Worm (Caenorhabditis elegans): ENCODE measurements around the gene clec-260.

Gene clec-260

DNA sequence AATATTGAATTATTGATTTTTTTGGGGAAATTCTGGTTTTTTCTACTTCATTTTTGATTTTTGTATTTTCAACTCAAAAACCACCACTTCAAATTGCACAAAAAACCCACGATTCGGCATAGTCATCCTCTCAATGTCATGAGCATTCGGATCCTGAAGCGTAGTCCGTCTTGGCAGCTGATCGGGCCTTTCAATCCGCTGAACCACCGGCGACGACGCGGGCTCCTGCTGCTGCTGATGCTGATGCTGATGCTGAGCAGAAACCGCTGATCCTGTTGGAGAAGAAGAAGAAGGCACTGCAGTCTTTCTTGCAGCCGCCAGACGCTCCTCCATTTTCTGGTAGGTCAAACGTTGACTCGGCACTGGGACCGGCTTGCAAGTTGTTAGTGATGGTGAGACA is 13.0 kb upstream of the clec-260 start:
- TF ChIP-seq set-16 (GFP tag; IDR thresholded peaks at IDR 0.05), result peak; percentile 79
- TF ChIP-seq unc-62 (GFP tag; optimal IDR thresholded peaks at IDR 0.05 in 1 of 2), result no peak
- no peak for TF ChIP-seq unc-62 (tag; optimal IDR thresholded peaks at IDR 0.05)

DNA sequence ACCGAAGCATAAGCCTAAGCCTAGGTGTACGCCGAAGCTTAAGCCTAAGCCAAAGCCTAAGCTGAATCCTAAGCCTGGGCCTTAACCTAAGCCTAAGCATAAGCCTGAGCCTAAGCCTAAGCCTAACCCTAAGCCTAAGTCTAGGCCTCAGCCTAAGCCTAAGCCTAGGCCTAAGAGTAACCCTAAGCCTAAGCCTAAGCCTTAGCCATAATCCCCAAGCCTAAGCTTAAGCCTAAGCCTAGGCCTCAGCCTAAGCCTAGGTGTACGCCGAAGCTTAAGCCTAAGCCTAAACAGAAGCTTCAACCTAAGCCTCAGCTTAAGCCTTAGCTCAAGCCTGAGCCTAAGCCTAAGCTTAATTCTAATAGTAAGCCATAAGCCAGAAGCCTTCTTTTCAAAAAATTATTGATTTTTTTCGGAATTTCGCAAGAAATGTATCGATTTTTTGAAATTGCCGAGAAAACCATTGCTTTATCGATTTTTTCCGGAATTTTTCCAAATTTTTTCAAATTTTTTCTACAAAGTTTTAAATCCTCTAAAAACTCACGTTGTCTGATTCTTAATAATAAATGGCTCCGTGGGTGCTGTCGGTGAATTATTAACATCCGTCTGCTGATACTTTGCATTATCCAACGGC is 12.2 kb upstream of the clec-260 start:
- TF ChIP-seq Y48G9A.11 (GFP tag; IDR thresholded peaks at IDR 0.05) (no peak), nhr-6 (tag; optimal IDR thresholded peaks at IDR 0.05) (no peak), php-3 (GFP tag; IDR thresholded peaks at IDR 0.05) (0 out of 2 replicates have a peak, but pooled peaks have one; percentile 14), lin-38 (GFP tag; IDR thresholded peaks at IDR 0.05) (no peak), spr-3 (GFP tag; optimal IDR thresholded peaks at IDR 0.05) (no peak), F37D6.2 (tag; optimal IDR thresholded peaks at IDR 0.05) (no peak), ceh-62 (tag; optimal IDR thresholded peaks at IDR 0.05) (no peak), daf-8 (GFP tag; IDR thresholded peaks at IDR 0.05) (no peak), egl-43 (GFP tag; IDR thresholded peaks at IDR 0.05) (no peak), dpl-1 (GFP tag; optimal IDR thresholded peaks at IDR 0.05) (no peak), fos-1 (tag; optimal IDR thresholded peaks at IDR 0.05) (no peak), T26A8.4 (GFP tag; IDR thresholded peaks at IDR 0.05) (no peak), lin-13 (GFP tag; optimal IDR thresholded peaks at IDR 0.05) (no peak), dmd-8 (GFP tag; IDR thresholded peaks at IDR 0.05) (0 out of 2 replicates have a peak, but pooled peaks have one; percentile 44), unc-130 (GFP tag; optimal IDR thresholded peaks at IDR 0.05) (no peak), zfp-3 (GFP tag; conservative IDR thresholded peaks at IDR 0.05) (no peak), zag-1 (tag; optimal IDR thresholded peaks at IDR 0.05) (no peak), F44E2.7 (GFP tag; IDR thresholded peaks at IDR 0.05) (peak; percentile 79; the same call in 1 of the 2 replicates), fkh-10 (GFP tag; optimal IDR thresholded peaks at IDR 0.05) (no peak), snpc-1.2 (GFP tag; IDR thresholded peaks at IDR 0.05) (no peak), ceh-82 (tag; optimal IDR thresholded peaks at IDR 0.05) (no peak), unc-62 (GFP tag; optimal IDR thresholded peaks at IDR 0.05 in 1 of 2) (peak in 1 of 2 experiments; percentile 70), unc-62 (tag; optimal IDR thresholded peaks at IDR 0.05) (no peak), nhr-76 (tag; optimal IDR thresholded peaks at IDR 0.05) (no peak), zip-2 (tag; optimal IDR thresholded peaks at IDR 0.05) (no peak), Y75B8A.6 (GFP tag; IDR thresholded peaks at IDR 0.05) (no peak), duxl-1 (tag; optimal IDR thresholded peaks at IDR 0.05; ENCODE audit: poor library complexity) (no peak), lir-3 (tag; optimal IDR thresholded peaks at IDR 0.05) (no peak), nhr-237 (tag; optimal IDR thresholded peaks at IDR 0.05) (no peak), ceh-28 (tag; optimal IDR thresholded peaks at IDR 0.05) (peak; percentile 83), egl-27 (tag; optimal IDR thresholded peaks at IDR 0.05) (no peak), Y105C5A.15 (GFP tag; IDR thresholded peaks at IDR 0.05) (no peak), nhr-111 (GFP tag; optimal IDR thresholded peaks at IDR 0.05) (no peak), R02D3.7 (tag; optimal IDR thresholded peaks at IDR 0.05) (no peak), mes-2 (tag; optimal IDR thresholded peaks at IDR 0.05; ENCODE audit: poor library complexity, severe bottlenecking) (no peak), ztf-7 (tag; optimal IDR thresholded peaks at IDR 0.05) (no peak)

DNA sequence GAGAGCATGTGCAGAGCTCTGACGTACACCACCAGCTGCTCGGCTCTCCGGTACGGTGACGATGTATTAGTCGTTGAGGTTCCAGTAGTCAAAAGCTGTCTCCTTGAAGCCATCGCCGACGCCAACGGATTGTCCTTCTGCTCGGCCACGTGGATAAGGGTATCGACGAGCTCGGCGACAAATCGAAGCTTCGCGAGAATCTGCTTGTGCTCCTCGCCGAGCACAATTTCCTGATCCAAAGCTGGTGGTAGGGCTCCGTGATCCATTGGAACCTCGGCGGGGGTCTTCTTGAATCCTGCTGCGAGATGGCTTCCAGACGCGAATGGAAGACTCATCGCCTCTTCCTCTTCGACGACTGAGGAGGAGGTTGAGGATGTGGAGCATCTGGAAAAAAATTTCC is 11.4 kb upstream of the clec-260 start:
- TF ChIP-seq dpl-1 (GFP tag; optimal IDR thresholded peaks at IDR 0.05) (no peak), hmg-1.1 (GFP tag; IDR thresholded peaks at IDR 0.05) (0 out of 2 replicates have a peak, but pooled peaks have one; percentile 10), mes-2 (tag; optimal IDR thresholded peaks at IDR 0.05; ENCODE audit: poor library complexity, severe bottlenecking) (no peak), set-16 (GFP tag; IDR thresholded peaks at IDR 0.05) (peak; percentile 83)
